Worm (Caenorhabditis elegans) whole organism, late embryonic: ENCODE measurements around the gene C34C12.6.

Experiments used
- C08G9.2 ChIP-seq: sonication (generic microtip); optimal IDR thresholded peaks from 2 replicates; lab custom pipeline; 2016; ENCODE audit warnings: mild to moderate bottlenecking, missing genetic modification characterization, moderate library complexity, missing compliant biosample characterization
- F13H6.1 ChIP-seq: sonication (generic microtip); optimal IDR thresholded peaks from 2 replicates; lab custom pipeline; 2016; ENCODE audit warnings: missing genetic modification characterization, missing compliant biosample characterization
- T23F11.4 ChIP-seq: fragments of 200-800 bp; sonication (Bioruptor generic); optimal IDR thresholded peaks from 2 replicates; lab custom pipeline; 2018; ENCODE audit warnings: mild to moderate bottlenecking, missing genetic modification characterization, missing compliant biosample characterization
- Y22D7AL.16 ChIP-seq: sonication (generic microtip); optimal IDR thresholded peaks from 2 replicates; lab custom pipeline; 2016; ENCODE audit warnings: missing genetic modification characterization, missing compliant biosample characterization
- ahr-1 ChIP-seq: sonication (generic microtip); optimal IDR thresholded peaks from 2 replicates; lab custom pipeline; 2016; ENCODE audit warnings: missing genetic modification characterization, missing compliant biosample characterization
- ama-1 ChIP-seq: fragments of 150-350 bp; optimal IDR thresholded peaks from 2 replicates; lab custom pipeline; 2014
- ceh-14 ChIP-seq: sonication (generic microtip); optimal IDR thresholded peaks from 2 replicates; lab custom pipeline; 2016; ENCODE audit warnings: missing genotype, missing genetic modification characterization, missing compliant biosample characterization
- ceh-2 ChIP-seq: sonication (generic microtip); optimal IDR thresholded peaks from 2 replicates; lab custom pipeline; 2016; ENCODE audit warnings: missing genotype, missing genetic modification characterization, missing compliant biosample characterization
- ceh-22 ChIP-seq: sonication (generic microtip); optimal IDR thresholded peaks from 2 replicates; lab custom pipeline; 2017; ENCODE audit warnings: missing biosample characterization, missing genetic modification characterization
- ceh-24 ChIP-seq: sonication (generic microtip); optimal IDR thresholded peaks from 2 replicates; lab custom pipeline; 2016; ENCODE audit warnings: mild to moderate bottlenecking, missing genetic modification characterization, missing compliant biosample characterization
- ceh-30 ChIP-seq: fragments of 150-350 bp; optimal IDR thresholded peaks from 2 replicates; lab custom pipeline; 2014; ENCODE audit warnings: missing biosample characterization, missing genetic modification characterization
- ceh-31 ChIP-seq: sonication (generic microtip); optimal IDR thresholded peaks from 2 replicates; lab custom pipeline; 2016; ENCODE audit warnings: missing genetic modification characterization, missing compliant biosample characterization
- ceh-34 ChIP-seq: sonication (generic microtip); optimal IDR thresholded peaks from 2 replicates; lab custom pipeline; 2016; ENCODE audit warnings: mild to moderate bottlenecking, missing genetic modification characterization, missing compliant biosample characterization
- ceh-48 ChIP-seq: sonication (generic microtip); optimal IDR thresholded peaks from 2 replicates; lab custom pipeline; 2016; ENCODE audit warnings: missing genetic modification characterization, inconsistent platforms, missing compliant biosample characterization
- ceh-9 ChIP-seq: sonication (generic microtip); optimal IDR thresholded peaks from 2 replicates; lab custom pipeline; 2016; ENCODE audit warnings: mild to moderate bottlenecking, missing genetic modification characterization, inconsistent platforms, missing compliant biosample characterization
- che-1 ChIP-seq: sonication (generic microtip); optimal IDR thresholded peaks from 2 replicates; lab custom pipeline; 2016; ENCODE audit warnings: mild to moderate bottlenecking, missing genetic modification characterization, missing compliant biosample characterization
- dmd-4 ChIP-seq: sonication (generic microtip); optimal IDR thresholded peaks from 2 replicates; lab custom pipeline; 2016; ENCODE audit warnings: borderline replicate concordance, missing genetic modification characterization, missing compliant biosample characterization
- elt-2 ChIP-seq: sonication (generic microtip); optimal IDR thresholded peaks from 2 replicates; lab custom pipeline; 2016; ENCODE audit warnings: missing genetic modification reagents, missing genetic modification characterization, missing compliant biosample characterization
- elt-4 ChIP-seq: sonication (generic microtip); optimal IDR thresholded peaks from 2 replicates; lab custom pipeline; 2016; ENCODE audit warnings: missing genetic modification characterization, missing compliant biosample characterization
- gmeb-2 ChIP-seq: sonication (generic microtip); optimal IDR thresholded peaks from 2 replicates; lab custom pipeline; 2016; ENCODE audit warnings: missing genetic modification characterization, inconsistent platforms, missing compliant biosample characterization
- hlh-15 ChIP-seq: sonication (generic microtip); optimal IDR thresholded peaks from 2 replicates; lab custom pipeline; 2016; ENCODE audit warnings: missing genetic modification characterization, missing compliant biosample characterization
- madf-2 ChIP-seq: sonication (generic microtip); optimal IDR thresholded peaks from 2 replicates; lab custom pipeline; 2017; ENCODE audit warnings: missing genetic modification characterization, missing compliant biosample characterization
- mec-3 ChIP-seq: sonication (generic microtip); optimal IDR thresholded peaks from 2 replicates; lab custom pipeline; 2016; ENCODE audit warnings: borderline replicate concordance, missing genetic modification characterization, missing compliant biosample characterization
- nhr-11 ChIP-seq: fragments of 150-350 bp; optimal IDR thresholded peaks from 2 replicates; lab custom pipeline; 2014; ENCODE audit warnings: missing biosample characterization, missing genetic modification characterization
- npax-4 ChIP-seq: sonication (generic microtip); optimal IDR thresholded peaks from 2 replicates; lab custom pipeline; 2016; ENCODE audit warnings: missing genetic modification characterization, missing compliant biosample characterization
- odd-2 ChIP-seq: sonication (generic microtip); optimal IDR thresholded peaks from 2 replicates; lab custom pipeline; 2017; ENCODE audit warnings: antibody characterized with exemption, mild to moderate bottlenecking, missing genetic modification characterization, missing compliant biosample characterization
- pha-2 ChIP-seq: sonication (generic microtip); optimal IDR thresholded peaks from 2 replicates; lab custom pipeline; 2017; ENCODE audit warnings: mild to moderate bottlenecking, missing genetic modification characterization, missing compliant biosample characterization
- pha-4 ChIP-seq: fragments of 150-350 bp; optimal IDR thresholded peaks from 2 replicates; lab custom pipeline; 2018; ENCODE audit warnings: missing biosample characterization, missing genetic modification reagents, missing genetic modification characterization
- pros-1 ChIP-seq: fragments of 150-350 bp; optimal IDR thresholded peaks from 2 replicates; lab custom pipeline; 2014; ENCODE audit warnings: missing biosample characterization, missing genetic modification reagents, missing genetic modification characterization
- ref-2 ChIP-seq: sonication (generic microtip); optimal IDR thresholded peaks from 2 replicates; lab custom pipeline; 2016; ENCODE audit warnings: missing genetic modification characterization, missing compliant biosample characterization
- rnt-1 ChIP-seq: sonication (generic microtip); optimal IDR thresholded peaks from 2 replicates; lab custom pipeline; 2016; ENCODE audit warnings: missing genetic modification characterization, missing compliant biosample characterization
- sdc-2 ChIP-seq: sonication (generic microtip); optimal IDR thresholded peaks from 2 replicates; lab custom pipeline; 2016; ENCODE audit warnings: missing genotype, missing genetic modification characterization, missing compliant biosample characterization
- syd-9 ChIP-seq: sonication (generic microtip); optimal IDR thresholded peaks from 2 replicates; lab custom pipeline; 2016; ENCODE audit warnings: mild to moderate bottlenecking, missing genetic modification characterization, moderate library complexity, missing compliant biosample characterization
- tbx-2 ChIP-seq: sonication (generic microtip); optimal IDR thresholded peaks from 2 replicates; lab custom pipeline; 2016; ENCODE audit warnings: missing genetic modification characterization, missing compliant biosample characterization
- tbx-7 ChIP-seq: sonication (generic microtip); optimal IDR thresholded peaks from 2 replicates; lab custom pipeline; 2016; ENCODE audit warnings: missing genotype, missing genetic modification characterization, missing compliant biosample characterization
- unc-3 ChIP-seq, 2 experiments: fragments of 200-800 bp in 1 of 2; sonication (Bioruptor generic) in 1 of 2; sonication (generic microtip) in 1 of 2; conservative IDR thresholded peaks in 1 of 2; optimal IDR thresholded peaks in 1 of 2; 2 replicates each; pipeline versions ENCODE4 v1.3.6 to Lab custom; 2016 to 2022; ENCODE audit warnings: missing compliant biosample characterization in 2 of 2, missing genetic modification characterization in 2 of 2, missing genetic modification reagents in 1 of 2
- unc-42 ChIP-seq: sonication (generic microtip); optimal IDR thresholded peaks from 2 replicates; lab custom pipeline; 2016; ENCODE audit warnings: missing genotype, missing genetic modification characterization, missing compliant biosample characterization
- unc-86 ChIP-seq: sonication (generic microtip); optimal IDR thresholded peaks from 2 replicates; lab custom pipeline; 2016; ENCODE audit warnings: missing genetic modification characterization, missing compliant biosample characterization
- zip-5 ChIP-seq: sonication (generic microtip); optimal IDR thresholded peaks from 2 replicates; lab custom pipeline; 2016; ENCODE audit warnings: missing genetic modification characterization, missing compliant biosample characterization

C34C12.6 gene

ce11 chrIII:3520417-3520816 is 38.0 kb downstream of the C34C12.6 start:
- TF ChIP-seq ceh-48 (tag; lab: Kevin White, UChicago), result no peak
- TF ChIP-seq elt-2 (tag; lab: Kevin White, UChicago), result peak; percentile 23

DNA sequence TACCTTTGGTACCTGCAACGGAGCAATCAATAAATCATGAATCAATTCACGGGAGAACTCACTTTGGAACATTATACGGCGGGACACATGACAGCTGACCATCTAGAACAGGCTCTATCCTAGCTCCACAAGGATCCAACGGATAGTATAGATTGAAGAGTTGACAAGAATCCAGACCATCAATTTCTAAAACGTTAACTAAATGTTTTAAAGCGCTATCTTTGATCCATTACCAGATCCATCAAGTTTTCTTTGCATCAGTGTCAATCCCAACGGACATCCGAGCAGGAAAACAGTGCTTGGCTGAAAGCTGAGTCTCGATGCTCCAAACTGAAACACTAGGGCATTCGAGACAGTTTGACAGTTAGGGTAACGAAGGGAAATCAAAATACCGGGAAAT is 41.0 kb downstream of the C34C12.6 start:
- no peak for TF ChIP-seq ceh-31 (tag; lab: Kevin White, UChicago)
- no peak for TF ChIP-seq odd-2
- no peak for TF ChIP-seq nhr-11
- TF ChIP-seq zip-5 (tag; lab: Kevin White, UChicago), result no peak
- no peak for TF ChIP-seq sdc-2 (tag; lab: Kevin White, UChicago)
- no peak for TF ChIP-seq dmd-4
- no peak for TF ChIP-seq ahr-1
- no peak for TF ChIP-seq unc-42 (tag; lab: Kevin White, UChicago)
- TF ChIP-seq ceh-2 (tag; lab: Kevin White, UChicago), result no peak
- no peak for TF ChIP-seq pha-4 (tag; lab: Kevin White, UChicago)
- TF ChIP-seq elt-4 (tag; lab: Kevin White, UChicago), result no peak
- no peak for TF ChIP-seq gmeb-2

DNA sequence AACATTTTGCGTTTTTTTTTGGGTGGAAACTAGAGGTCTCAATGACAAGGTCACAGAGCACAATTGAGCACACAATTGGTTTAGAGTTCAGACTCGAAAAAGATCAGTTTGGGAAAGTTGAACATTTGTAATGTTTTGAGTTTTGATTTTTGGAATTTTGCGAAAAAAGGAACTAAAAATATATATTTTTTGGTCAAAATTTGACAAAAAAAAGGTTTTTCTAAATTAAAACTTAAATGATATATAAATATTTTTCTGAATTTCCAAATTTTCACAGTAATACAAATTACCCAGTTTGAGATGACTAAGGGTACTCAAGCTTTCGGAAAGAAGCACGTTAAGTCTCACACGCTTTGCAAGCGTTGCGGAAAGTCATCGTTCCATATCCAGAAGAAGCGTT is 46.0 kb downstream of the C34C12.6 start, which contains the start of gene rpl-37:
TSS of gene rpl-37 (plus strand) at position 301 of the 400 bp plus-strand sequence.
- TF ChIP-seq unc-3 (GFP tag; conservative IDR thresholded peaks at IDR 0.05; lab: Robert Waterston, UW) (no peak), unc-3 (tag; optimal IDR thresholded peaks at IDR 0.05; lab: Kevin White, UChicago) (no peak), madf-2 (tag; lab: Kevin White, UChicago) (no peak), ceh-34 (tag; lab: Kevin White, UChicago) (no peak), T23F11.4 (GFP tag; lab: Kevin White, UChicago) (no peak), ceh-22 (tag; lab: Kevin White, UChicago) (no peak), pha-4 (tag; lab: Kevin White, UChicago) (no peak), syd-9 (no peak), npax-4 (tag; lab: Kevin White, UChicago) (no peak), che-1 (no peak), odd-2 (no peak), ceh-30 (no peak), F13H6.1 (no peak), ceh-9 (no peak), ref-2 (tag; lab: Kevin White, UChicago) (no peak), Y22D7AL.16 (tag; lab: Kevin White, UChicago) (no peak), ceh-2 (tag; lab: Kevin White, UChicago) (no peak)

- TF ChIP-seq rnt-1 (tag; lab: Kevin White, UChicago), result no peak
- TF ChIP-seq tbx-7 (tag; lab: Kevin White, UChicago), result no peak
- no peak for TF ChIP-seq ceh-14 (tag; lab: Kevin White, UChicago)
- no peak for TF ChIP-seq pros-1 (tag; lab: Kevin White, UChicago)
- TF ChIP-seq unc-86, result no peak
- no peak for TF ChIP-seq odd-2
- TF ChIP-seq hlh-15 (tag; lab: Kevin White, UChicago), result no peak
- TF ChIP-seq dmd-4, result no peak
- TF ChIP-seq madf-2 (tag; lab: Kevin White, UChicago), result no peak
- TF ChIP-seq ceh-9, result no peak
- no peak for TF ChIP-seq T23F11.4 (GFP tag; lab: Kevin White, UChicago)
- no peak for TF ChIP-seq ceh-24 (tag; lab: Kevin White, UChicago)
- no peak for TF ChIP-seq pha-2 (tag; lab: Kevin White, UChicago)
- TF ChIP-seq ceh-48 (tag; lab: Kevin White, UChicago), result no peak
- TF ChIP-seq C08G9.2 (tag; lab: Kevin White, UChicago), result no peak
- no peak for TF ChIP-seq mec-3
- no peak for TF ChIP-seq ama-1 (lab: Kevin White, UChicago)
- no peak for TF ChIP-seq ceh-34 (tag; lab: Kevin White, UChicago)
- TF ChIP-seq tbx-2 (tag; lab: Kevin White, UChicago), result no peak
Measured at ce11 chrIII:3529744-3530208, 47.4 kb downstream of the C34C12.6 start, which contains the start of gene pitp-1. Gene pitp-1, minus strand, starts transcription at chrIII:3529794.
